Worm (Caenorhabditis elegans) whole organism, young adult: ENCODE results near the gene C42D8.1.
A peak's percentile ranks its signal among the peaks of the same experiment; 100 is the strongest.

Experiments used
- B0336.3 ChIP-seq: fragments of 200-800 bp; sonication (Bioruptor generic); IDR thresholded peaks from 2 replicates; pipeline ENCODE4 v1.3.6; 2022; ENCODE audit warnings: missing genetic modification characterization, missing compliant biosample characterization
- C17E4.6 ChIP-seq: fragments of 200-800 bp; sonication (Bioruptor generic); IDR thresholded peaks from 2 replicates; pipeline ENCODE4 v1.3.6; 2022; ENCODE audit warnings: missing genetic modification reagents, missing genetic modification characterization, missing compliant biosample characterization
- F10E7.11 ChIP-seq: sonication (generic microtip); optimal IDR thresholded peaks from 2 replicates; lab custom pipeline; 2017; ENCODE audit warnings: mild to moderate bottlenecking, missing genetic modification characterization, moderate library complexity, missing compliant biosample characterization
- F33H1.4 ChIP-seq: fragments of 200-800 bp; sonication (Bioruptor generic); IDR thresholded peaks from 2 replicates; pipeline ENCODE4 v1.3.6; 2022; ENCODE audit warnings: missing genetic modification reagents, missing genetic modification characterization, missing compliant biosample characterization
- F37B4.10 ChIP-seq: fragments of 200-800 bp; sonication (Bioruptor generic); IDR thresholded peaks from 2 replicates; pipeline ENCODE4 v1.3.6; 2022; ENCODE audit warnings: missing genetic modification characterization, missing compliant biosample characterization
- F52B5.7 ChIP-seq: sonication (generic microtip); optimal IDR thresholded peaks from 2 replicates; lab custom pipeline; 2016; ENCODE audit warnings: mild to moderate bottlenecking, missing genetic modification characterization, missing compliant biosample characterization
- T26A5.8 ChIP-seq: sonication (generic microtip); optimal IDR thresholded peaks from 2 replicates; lab custom pipeline; 2016; ENCODE audit warnings: missing genetic modification characterization, missing compliant biosample characterization
- Y53G8AR.9 ChIP-seq: fragments of 200-800 bp; sonication (Bioruptor generic); conservative IDR thresholded peaks from 2 replicates; pipeline ENCODE4 v1.3.6; 2022; ENCODE audit warnings: missing genetic modification reagents, missing genetic modification characterization, missing compliant biosample characterization
- Y56A3A.18 ChIP-seq: fragments of 200-800 bp; sonication (Bioruptor generic); IDR thresholded peaks from 2 replicates; pipeline ENCODE4 v1.3.6; 2022; ENCODE audit warnings: missing genetic modification reagents, missing genetic modification characterization, missing compliant biosample characterization
- Y79H2A.3 ChIP-seq: fragments of 200-800 bp; sonication (Bioruptor generic); conservative IDR thresholded peaks from 2 replicates; pipeline ENCODE4 v1.3.6; 2022; ENCODE audit warnings: missing genetic modification reagents, missing genetic modification characterization, missing compliant biosample characterization
- Y95B8A.8 ChIP-seq: fragments of 200-800 bp; sonication (Bioruptor generic); IDR thresholded peaks from 2 replicates; pipeline ENCODE4 v1.3.6; 2022; ENCODE audit warnings: missing genetic modification reagents, missing genetic modification characterization, missing compliant biosample characterization
- ZK185.1 ChIP-seq: sonication (generic microtip); optimal IDR thresholded peaks from 2 replicates; lab custom pipeline; 2016; ENCODE audit warnings: mild to moderate bottlenecking, missing genetic modification characterization, missing compliant biosample characterization; ENCODE audit not compliant: poor library complexity, severe bottlenecking
- ama-1 ChIP-seq, 3 experiments: fragments of 150-350 bp in 1 of 3; sonication (generic microtip) in 2 of 3; optimal IDR thresholded peaks; 2 replicates each; lab custom pipeline; 2014 to 2018; ENCODE audit warnings: missing biosample characterization in 2 of 3, missing genetic modification characterization in 2 of 3, missing genetic modification reagents in 2 of 3
- attf-5 ChIP-seq: fragments of 200-800 bp; sonication (Bioruptor generic); optimal IDR thresholded peaks from 2 replicates; lab custom pipeline; 2018; ENCODE audit warnings: mild to moderate bottlenecking, missing genetic modification characterization, missing compliant biosample characterization
- attf-6 ChIP-seq: fragments of 200-800 bp; sonication (Bioruptor generic); IDR thresholded peaks from 2 replicates; pipeline ENCODE4 v1.3.6; 2022; ENCODE audit warnings: missing genetic modification reagents, missing genetic modification characterization, missing compliant biosample characterization
- ceh-27 ChIP-seq: fragments of 200-800 bp; sonication (Bioruptor generic); optimal IDR thresholded peaks from 2 replicates; lab custom pipeline; 2018; ENCODE audit warnings: mild to moderate bottlenecking, missing genetic modification characterization, moderate library complexity, missing compliant biosample characterization
- ceh-58 ChIP-seq: fragments of 200-800 bp; sonication (Bioruptor generic); IDR thresholded peaks from 2 replicates; pipeline ENCODE4 v1.3.6; 2022; ENCODE audit warnings: missing genetic modification characterization, missing compliant biosample characterization
- ceh-91 ChIP-seq: fragments of 200-800 bp; sonication (Bioruptor generic); IDR thresholded peaks from 2 replicates; pipeline ENCODE4 v1.3.6; 2022; ENCODE audit warnings: missing genetic modification reagents, missing genetic modification characterization, missing compliant biosample characterization
- egl-44 ChIP-seq: fragments of 200-800 bp; sonication (Bioruptor generic); IDR thresholded peaks from 2 replicates; pipeline ENCODE4 v1.3.6; 2022; ENCODE audit warnings: missing genetic modification reagents, missing genetic modification characterization, missing compliant biosample characterization
- him-1 ChIP-seq: sonication (generic microtip); optimal IDR thresholded peaks from 2 replicates; lab custom pipeline; 2016; ENCODE audit warnings: missing genotype, missing genetic modification reagents, missing genetic modification characterization, missing compliant biosample characterization
- lag-1 ChIP-seq: fragments of 200-800 bp; sonication (Bioruptor generic); IDR thresholded peaks from 2 replicates; pipeline ENCODE4 v1.3.6; 2022; ENCODE audit warnings: missing genetic modification reagents, missing genetic modification characterization, missing compliant biosample characterization
- lin-26 ChIP-seq: fragments of 200-800 bp; sonication (Bioruptor generic); IDR thresholded peaks from 2 replicates; pipeline ENCODE4 v1.3.6; 2022; ENCODE audit warnings: missing genetic modification reagents, missing genetic modification characterization, missing compliant biosample characterization
- lin-40 ChIP-seq: sonication (generic microtip); optimal IDR thresholded peaks from 2 replicates; lab custom pipeline; 2016; ENCODE audit warnings: missing genetic modification characterization, mild to moderate bottlenecking, missing compliant biosample characterization, missing genotype, missing genetic modification reagents
- lin-54 ChIP-seq: fragments of 200-800 bp; sonication (Bioruptor generic); optimal IDR thresholded peaks from 2 replicates; lab custom pipeline; 2018; ENCODE audit warnings: mild to moderate bottlenecking, missing genetic modification characterization, missing compliant biosample characterization
- madf-3 ChIP-seq: fragments of 200-800 bp; sonication (Bioruptor generic); IDR thresholded peaks from 2 replicates; pipeline ENCODE4 v1.3.6; 2022; ENCODE audit warnings: missing genetic modification reagents, missing genetic modification characterization, missing compliant biosample characterization
- mcd-1 ChIP-seq: fragments of 200-800 bp; sonication (Bioruptor generic); IDR thresholded peaks from 2 replicates; pipeline ENCODE4 v1.3.6; 2022; ENCODE audit warnings: missing genetic modification reagents, missing genetic modification characterization, missing compliant biosample characterization
- nhr-120 ChIP-seq: fragments of 200-800 bp; sonication (Bioruptor generic); IDR thresholded peaks from 2 replicates; pipeline ENCODE4 v1.3.6; 2022; ENCODE audit warnings: missing genetic modification characterization, missing compliant biosample characterization
- nhr-27 ChIP-seq: fragments of 200-800 bp; sonication (Bioruptor generic); optimal IDR thresholded peaks from 2 replicates; lab custom pipeline; 2018; ENCODE audit warnings: mild to moderate bottlenecking, missing genetic modification characterization, moderate library complexity, missing compliant biosample characterization
- nhr-80 ChIP-seq: sonication (generic microtip); optimal IDR thresholded peaks from 2 replicates; lab custom pipeline; 2016; ENCODE audit warnings: missing genetic modification characterization, missing compliant biosample characterization
- nhr-90 ChIP-seq: sonication (generic microtip); optimal IDR thresholded peaks from 2 replicates; lab custom pipeline; 2016; ENCODE audit warnings: missing genotype, mild to moderate bottlenecking, missing genetic modification characterization, missing compliant biosample characterization
- pbrm-1 ChIP-seq: fragments of 200-800 bp; sonication (Bioruptor generic); IDR thresholded peaks from 2 replicates; pipeline ENCODE4 v1.3.6; 2022; ENCODE audit warnings: missing genetic modification reagents, missing genetic modification characterization, missing compliant biosample characterization
- pha-4 ChIP-seq: fragments of 150-350 bp; sonication (generic microtip); optimal IDR thresholded peaks from 2 replicates; lab custom pipeline; 2014; ENCODE audit warnings: missing biosample characterization, missing genetic modification reagents, missing genetic modification characterization
- rcor-1 ChIP-seq: fragments of 200-800 bp; sonication (Bioruptor generic); IDR thresholded peaks from 2 replicates; pipeline ENCODE4 v1.3.6; 2022; ENCODE audit warnings: missing genetic modification reagents, missing genetic modification characterization, missing compliant biosample characterization
- repo-1 ChIP-seq: sonication (generic microtip); optimal IDR thresholded peaks from 2 replicates; lab custom pipeline; 2017; ENCODE audit warnings: mild to moderate bottlenecking, missing genetic modification characterization, missing compliant biosample characterization
- snpc-1.1 ChIP-seq: sonication (generic microtip); optimal IDR thresholded peaks from 2 replicates; lab custom pipeline; 2017; ENCODE audit warnings: missing genetic modification characterization, mild to moderate bottlenecking, missing compliant biosample characterization, antibody characterized with exemption, moderate library complexity, missing genotype, missing genetic modification reagents; ENCODE audit not compliant: insufficient read depth
- tbp1 ChIP-seq: fragments of 200-800 bp; sonication (Bioruptor generic); optimal IDR thresholded peaks from 2 replicates; lab custom pipeline; 2018; ENCODE audit warnings: mild to moderate bottlenecking, missing genetic modification characterization, missing compliant biosample characterization
- xnd-1 ChIP-seq: sonication (generic microtip); optimal IDR thresholded peaks from 2 replicates; lab custom pipeline; 2016; ENCODE audit warnings: missing genotype, missing genetic modification reagents, missing genetic modification characterization, missing compliant biosample characterization
- zfh-2 ChIP-seq: fragments of 200-800 bp; sonication (Bioruptor generic); conservative IDR thresholded peaks from 2 replicates; pipeline ENCODE4 v1.3.6; 2022; ENCODE audit warnings: missing genetic modification reagents, missing genetic modification characterization, missing compliant biosample characterization
- ztf-3 ChIP-seq: fragments of 200-800 bp; sonication (Bioruptor generic); optimal IDR thresholded peaks from 2 replicates; lab custom pipeline; 2018; ENCODE audit warnings: mild to moderate bottlenecking, missing genetic modification characterization, missing compliant biosample characterization

The C42D8.1 gene

DNA sequence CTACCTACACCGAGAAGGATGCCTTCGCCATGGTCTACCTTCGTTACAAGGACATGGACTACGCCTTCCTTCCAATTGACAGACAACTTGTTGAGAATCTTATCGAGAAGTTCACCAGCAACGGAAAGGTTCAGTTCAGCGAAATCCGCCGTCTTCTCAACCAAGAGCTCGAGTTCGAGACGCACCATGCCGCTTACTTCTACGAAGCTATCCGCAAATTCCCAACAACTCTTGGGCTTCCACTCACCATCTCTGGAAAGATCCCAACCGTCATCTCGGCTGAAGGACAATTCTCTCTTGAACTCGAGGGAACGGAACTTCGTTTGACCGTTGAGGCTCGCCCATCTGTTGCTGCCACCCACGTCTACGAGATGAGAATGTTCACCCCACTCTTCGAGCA lies 5.9 kb upstream of the C42D8.1 start:
- TF ChIP-seq him-1 (tag; lab: Kevin White, UChicago) (no peak), lin-54 (no peak), lin-26 (0 out of 2 replicates have a peak, but pooled peaks have one; percentile 28), ZK185.1 (tag; lab: Kevin White, UChicago) (peak; percentile 59), Y53G8AR.9 (GFP tag; lab: Robert Waterston, UW) (peak; percentile 76), madf-3 (GFP tag; lab: Robert Waterston, UW) (no peak), repo-1 (tag; lab: Kevin White, UChicago) (peak; percentile 55), egl-44 (no peak), nhr-90 (peak; percentile 34), F52B5.7 (tag; lab: Kevin White, UChicago) (peak; percentile 3), Y56A3A.18 (GFP tag; lab: Robert Waterston, UW) (0 out of 2 replicates have a peak, but pooled peaks have one; percentile 77), ceh-91 (GFP tag; lab: Robert Waterston, UW) (0 out of 2 replicates have a peak, but pooled peaks have one; percentile 16), snpc-1.1 (tag; lab: Kevin White, UChicago) (no peak), ztf-3 (GFP tag; lab: Kevin White, UChicago) (no peak), rcor-1 (GFP tag; lab: Robert Waterston, UW) (0 out of 2 replicates have a peak, but pooled peaks have one; percentile 4)

DNA sequence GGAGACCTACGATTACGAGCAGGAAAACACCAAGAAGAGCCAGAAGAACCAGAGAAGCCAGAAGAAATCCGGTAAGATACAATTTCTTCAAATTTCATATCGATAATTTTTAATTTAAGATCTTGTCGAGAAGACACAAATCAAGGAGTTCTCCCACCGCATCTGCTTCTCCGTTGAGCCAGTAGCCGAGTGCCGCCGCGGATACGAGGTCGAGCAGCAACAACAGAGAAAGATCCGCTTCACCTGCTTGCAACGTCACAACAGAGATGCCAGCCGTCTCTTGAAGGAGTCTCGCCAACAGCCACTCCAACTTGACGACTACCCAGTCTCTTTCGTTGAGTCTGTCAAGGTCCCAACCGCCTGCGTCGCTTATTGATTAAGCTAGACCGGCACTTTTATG lies 3.6 kb upstream of the C42D8.1 start:
- no peak for TF ChIP-seq attf-5 (GFP tag; lab: Kevin White, UChicago)
- no peak for TF ChIP-seq ceh-58 (GFP tag; lab: Robert Waterston, UW)
- TF ChIP-seq nhr-120 (GFP tag; lab: Robert Waterston, UW) = no peak
- TF ChIP-seq Y56A3A.18 (GFP tag; lab: Robert Waterston, UW) = peak; percentile 13; the same call in 1 of the 2 replicates
- peak; percentile 5; the same call in 1 of the 2 replicates for TF ChIP-seq mcd-1 (GFP tag; lab: Robert Waterston, UW)
- no peak for TF ChIP-seq ceh-27
- TF ChIP-seq nhr-90 = peak; percentile 73
- no peak for TF ChIP-seq attf-6 (GFP tag; lab: Robert Waterston, UW)
- 0 out of 2 replicates have a peak, but pooled peaks have one; percentile 8 for TF ChIP-seq pbrm-1 (GFP tag; lab: Robert Waterston, UW)
- no peak for TF ChIP-seq C17E4.6
- TF ChIP-seq lin-40 (tag; lab: Kevin White, UChicago) = no peak
- TF ChIP-seq egl-44 = 0 out of 2 replicates have a peak, but pooled peaks have one; percentile 23
- TF ChIP-seq F33H1.4 (GFP tag; lab: Robert Waterston, UW) = no peak
- TF ChIP-seq lag-1 (GFP tag; lab: Robert Waterston, UW) = no peak
- no peak for TF ChIP-seq F10E7.11 (tag; lab: Kevin White, UChicago)
- TF ChIP-seq pha-4 = no peak
- TF ChIP-seq nhr-27 (tag; lab: Kevin White, UChicago) = no peak
- peak; percentile 43; the same call in 1 of the 2 replicates for TF ChIP-seq zfh-2 (GFP tag; lab: Robert Waterston, UW)
- peak; percentile 85; the same call in 1 of the 2 replicates for TF ChIP-seq F37B4.10
- TF ChIP-seq T26A5.8 (tag; lab: Kevin White, UChicago) = no peak
- TF ChIP-seq lin-54 = no peak
- TF ChIP-seq nhr-80 (tag; lab: Kevin White, UChicago) = no peak
- TF ChIP-seq B0336.3 (GFP tag; lab: Robert Waterston, UW) = peak; percentile 0; the same call in 1 of the 2 replicates
- no peak for TF ChIP-seq ama-1 (optimal IDR thresholded peaks at IDR 0.05; lab: Kevin White, UChicago)
- TF ChIP-seq ama-1 (GFP tag; optimal IDR thresholded peaks at IDR 0.05; lab: Kevin White, UChicago) = no peak
- TF ChIP-seq xnd-1 = no peak
- TF ChIP-seq ZK185.1 (tag; lab: Kevin White, UChicago) = peak; percentile 62
- no peak for TF ChIP-seq Y79H2A.3
- TF ChIP-seq tbp1 = peak; percentile 2
- 0 out of 2 replicates have a peak, but pooled peaks have one; percentile 10 for TF ChIP-seq Y95B8A.8 (GFP tag; lab: Robert Waterston, UW)
